Fruit fly (Drosophila melanogaster): Measurements from ENCODE around the gene CG7377.
A peak's percentile ranks its signal among the peaks of the same experiment; 100 is the strongest.

Gene CG7377

DNA sequence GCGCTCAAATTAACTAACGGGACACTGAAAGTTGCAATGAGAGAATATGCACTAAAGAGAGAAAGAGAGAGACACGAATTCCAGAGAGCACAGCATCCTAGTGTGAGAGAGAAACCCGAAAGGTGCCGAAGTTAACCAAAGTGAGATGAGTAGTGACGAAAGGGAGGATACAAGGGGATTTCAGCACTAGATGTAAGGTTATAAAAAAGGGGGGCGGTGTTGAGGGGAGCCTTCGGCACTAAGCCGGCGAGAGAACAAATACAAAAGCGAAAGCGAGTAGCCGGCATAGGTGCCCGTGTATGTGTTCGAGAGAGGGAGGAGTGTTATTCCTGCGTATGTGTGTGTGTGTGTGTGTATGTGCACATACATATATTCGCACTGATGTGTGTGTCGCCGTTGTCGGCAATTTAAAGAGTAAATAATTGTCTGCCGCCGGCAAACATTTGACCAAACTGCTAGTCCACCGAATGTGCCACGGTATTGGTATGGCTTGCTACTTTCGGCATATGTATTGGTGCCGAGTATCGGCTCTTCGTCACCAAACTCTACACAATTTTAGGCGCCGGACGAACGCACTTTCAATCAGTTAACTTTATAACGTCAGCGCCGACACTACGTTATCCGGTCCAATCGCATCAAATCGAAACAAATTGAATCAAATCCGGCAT is 7.2 kb downstream of the CG7377 start, which contains the start of gene CG7368:
CG7368 (plus strand) TSS at position 618 of the 668 bp plus-strand sequence.
- no peak for TF ChIP-seq CG7045 (GFP tag; optimal IDR thresholded peaks at IDR 0.05)
- no peak for TF ChIP-seq CG7101 (tag; optimal IDR thresholded peaks at IDR 0.05)
- no peak for TF ChIP-seq cic (GFP tag; optimal IDR thresholded peaks at IDR 0.05)
- TF ChIP-seq Mnt (GFP tag; optimal IDR thresholded peaks at IDR 0.05) = no peak
- TF ChIP-seq cnc (optimal IDR thresholded peaks at IDR 0.05) = no peak
- no peak for TF ChIP-seq CG14711 (tag; optimal IDR thresholded peaks at IDR 0.05)
- TF ChIP-seq CG5204 (GFP tag; optimal IDR thresholded peaks at IDR 0.05) = no peak
- no peak for TF ChIP-seq Clk (GFP tag; optimal IDR thresholded peaks at IDR 0.05)
- no peak for TF ChIP-seq toe (GFP tag; optimal IDR thresholded peaks at IDR 0.05)
- TF ChIP-seq CG11617 (GFP tag; optimal IDR thresholded peaks at IDR 0.05) = no peak
- no peak for TF ChIP-seq bab1 (GFP tag; optimal IDR thresholded peaks at IDR 0.05)
- TF ChIP-seq CG33017 (tag; optimal IDR thresholded peaks at IDR 0.05) = no peak
- no peak for TF ChIP-seq kay (GFP tag; ENCODE audit: borderline replicate concordance)
- no peak for TF ChIP-seq Hr96 (GFP tag; optimal IDR thresholded peaks at IDR 0.05)
- no peak for TF ChIP-seq CG12768 (GFP tag; optimal IDR thresholded peaks at IDR 0.05)
- no peak for TF ChIP-seq pad (GFP tag; optimal IDR thresholded peaks at IDR 0.05)
- TF ChIP-seq tj (GFP tag; optimal IDR thresholded peaks at IDR 0.05) = no peak

DNA sequence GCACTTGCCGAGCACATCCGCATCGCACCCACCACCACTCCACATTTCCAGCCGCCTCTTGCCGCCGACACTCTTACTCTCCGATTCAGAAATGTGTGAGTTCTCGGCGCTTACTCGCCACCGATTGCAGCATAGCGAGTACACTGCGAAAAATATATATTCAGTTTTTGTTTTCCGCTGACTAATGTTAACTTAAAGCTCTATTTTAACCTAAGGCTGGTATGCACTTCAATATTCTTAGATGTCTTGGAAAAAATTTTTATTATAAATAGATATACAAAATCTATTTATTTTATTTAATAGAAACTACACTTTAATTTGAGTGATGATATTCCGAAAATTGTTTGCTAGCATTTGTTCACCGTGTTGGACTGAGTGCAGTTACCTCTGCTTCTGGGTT is 9.8 kb downstream of the CG7377 start:
- TF ChIP-seq tj (GFP tag; optimal IDR thresholded peaks at IDR 0.05) = peak; percentile 5
- no peak for TF ChIP-seq Crg-1 (GFP tag; optimal IDR thresholded peaks at IDR 0.05)
- no peak for TF ChIP-seq cic (GFP tag; optimal IDR thresholded peaks at IDR 0.05)
- no peak for TF ChIP-seq cnc (optimal IDR thresholded peaks at IDR 0.05)
- no peak for TF ChIP-seq kay (GFP tag; ENCODE audit: borderline replicate concordance)
- TF ChIP-seq ovo (GFP tag; optimal IDR thresholded peaks at IDR 0.05) = no peak
- peak; percentile 14 for TF ChIP-seq CG5204 (GFP tag; optimal IDR thresholded peaks at IDR 0.05)
- no peak for TF ChIP-seq Clk (GFP tag; optimal IDR thresholded peaks at IDR 0.05)
- TF ChIP-seq CG12768 (GFP tag; optimal IDR thresholded peaks at IDR 0.05) = no peak
- TF ChIP-seq CG7045 (GFP tag; optimal IDR thresholded peaks at IDR 0.05) = peak; percentile 64
- TF ChIP-seq CG7101 (tag; optimal IDR thresholded peaks at IDR 0.05) = peak; percentile 0
- peak; percentile 48 for TF ChIP-seq CG33017 (tag; optimal IDR thresholded peaks at IDR 0.05)
- no peak for TF ChIP-seq bab1 (GFP tag; optimal IDR thresholded peaks at IDR 0.05)
- no peak for TF ChIP-seq pad (GFP tag; optimal IDR thresholded peaks at IDR 0.05)
- no peak for TF ChIP-seq Hr96 (GFP tag; optimal IDR thresholded peaks at IDR 0.05)
- TF ChIP-seq Mnt (GFP tag; optimal IDR thresholded peaks at IDR 0.05) = no peak
- peak; percentile 33 for TF ChIP-seq CG11617 (GFP tag; optimal IDR thresholded peaks at IDR 0.05)
- no peak for TF ChIP-seq CG1620 (GFP tag; optimal IDR thresholded peaks at IDR 0.05)

DNA sequence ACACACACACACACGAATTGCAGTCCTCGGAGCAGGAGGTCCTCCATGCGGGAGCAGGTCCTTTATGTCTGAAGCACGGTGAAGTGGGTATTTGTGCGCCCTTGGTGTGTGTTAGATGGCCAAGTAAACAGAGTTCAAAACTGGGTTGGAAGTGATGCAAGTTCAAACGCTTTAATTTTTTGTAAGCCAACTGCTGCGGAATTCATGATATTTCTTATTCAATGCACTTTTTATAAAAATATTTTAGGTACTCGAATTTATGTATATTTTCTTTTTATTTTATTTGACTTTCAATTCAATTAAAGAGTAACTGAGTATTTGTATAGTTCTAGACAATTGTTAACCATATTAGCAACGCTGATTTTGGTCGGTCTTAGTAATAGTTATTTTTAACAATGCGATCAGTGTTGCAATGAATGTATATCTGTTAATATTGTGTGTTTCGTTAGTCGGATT is 10.5 kb downstream of the CG7377 start, which contains the start of the genes CG14137 and CG46394:
CG14137 (minus strand) TSS at position 101 of the 456 bp plus-strand sequence.
CG46394 (plus strand) TSS at position 406 of the 456 bp plus-strand sequence.
- no peak for TF ChIP-seq CG14711 (tag; optimal IDR thresholded peaks at IDR 0.05)
- no peak for TF ChIP-seq tj (GFP tag; optimal IDR thresholded peaks at IDR 0.05)
- no peak for TF ChIP-seq CG7045 (GFP tag; optimal IDR thresholded peaks at IDR 0.05)
- no peak for TF ChIP-seq CG7101 (tag; optimal IDR thresholded peaks at IDR 0.05)
- TF ChIP-seq kay (GFP tag; ENCODE audit: borderline replicate concordance) = no peak
- no peak for TF ChIP-seq bab1 (GFP tag; optimal IDR thresholded peaks at IDR 0.05)
- no peak for TF ChIP-seq ovo (GFP tag; optimal IDR thresholded peaks at IDR 0.05)
- no peak for TF ChIP-seq CG12768 (GFP tag; optimal IDR thresholded peaks at IDR 0.05)
- no peak for TF ChIP-seq pad (GFP tag; optimal IDR thresholded peaks at IDR 0.05)
- TF ChIP-seq Crg-1 (GFP tag; optimal IDR thresholded peaks at IDR 0.05) = no peak

- TF ChIP-seq bab1 (GFP tag; optimal IDR thresholded peaks at IDR 0.05) (no peak), CG7101 (tag; optimal IDR thresholded peaks at IDR 0.05) (no peak), Mnt (GFP tag; optimal IDR thresholded peaks at IDR 0.05) (peak; percentile 6), CG1620 (GFP tag; optimal IDR thresholded peaks at IDR 0.05) (no peak), CG11617 (GFP tag; optimal IDR thresholded peaks at IDR 0.05) (no peak)
Measured at dm6 chr3L:11601133-11601532, 11.6 kb downstream of the CG7377 start.

dm6 chr3L:11602040-11602439 is 12.5 kb downstream of the CG7377 start:
- TF ChIP-seq CG7101 (tag; optimal IDR thresholded peaks at IDR 0.05) (no peak), CG5204 (GFP tag; optimal IDR thresholded peaks at IDR 0.05) (no peak), Hr96 (GFP tag; optimal IDR thresholded peaks at IDR 0.05) (no peak), cnc (optimal IDR thresholded peaks at IDR 0.05) (no peak), Clk (GFP tag; optimal IDR thresholded peaks at IDR 0.05) (no peak), ovo (GFP tag; optimal IDR thresholded peaks at IDR 0.05) (no peak), pad (GFP tag; optimal IDR thresholded peaks at IDR 0.05) (no peak), cic (GFP tag; optimal IDR thresholded peaks at IDR 0.05) (no peak), toe (GFP tag; optimal IDR thresholded peaks at IDR 0.05) (no peak), CG7045 (GFP tag; optimal IDR thresholded peaks at IDR 0.05) (no peak), tj (GFP tag; optimal IDR thresholded peaks at IDR 0.05) (no peak), kay (GFP tag; ENCODE audit: borderline replicate concordance) (no peak), CG14711 (tag; optimal IDR thresholded peaks at IDR 0.05) (no peak), bab1 (GFP tag; optimal IDR thresholded peaks at IDR 0.05) (no peak), Crg-1 (GFP tag; optimal IDR thresholded peaks at IDR 0.05) (no peak), CG11617 (GFP tag; optimal IDR thresholded peaks at IDR 0.05) (no peak), CG1620 (GFP tag; optimal IDR thresholded peaks at IDR 0.05) (no peak), CG12768 (GFP tag; optimal IDR thresholded peaks at IDR 0.05) (no peak), CG33017 (tag; optimal IDR thresholded peaks at IDR 0.05) (no peak)

DNA sequence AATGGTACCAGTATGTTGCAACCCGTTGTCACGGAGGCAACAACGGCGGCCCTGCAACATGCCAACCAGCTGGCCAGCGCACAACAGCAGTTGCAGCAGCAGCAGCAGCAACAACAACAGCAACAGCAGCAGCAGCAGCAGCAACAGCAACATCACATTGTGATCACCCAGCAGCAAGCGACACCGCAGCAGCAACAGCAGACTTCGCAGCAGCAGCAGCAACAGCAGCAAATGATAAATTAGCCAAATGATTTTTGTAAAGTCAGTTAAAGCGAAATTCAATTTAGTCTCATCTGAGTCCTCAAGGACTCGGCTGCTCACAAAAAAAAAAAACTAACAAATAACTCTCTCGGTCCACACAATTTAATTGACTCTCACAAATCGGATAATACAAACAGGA is 14.7 kb downstream of the CG7377 start:
- TF ChIP-seq cic (GFP tag; optimal IDR thresholded peaks at IDR 0.05) = no peak
- no peak for TF ChIP-seq Crg-1 (GFP tag; optimal IDR thresholded peaks at IDR 0.05)
- TF ChIP-seq Hr96 (GFP tag; optimal IDR thresholded peaks at IDR 0.05) = no peak
- TF ChIP-seq toe (GFP tag; optimal IDR thresholded peaks at IDR 0.05) = no peak
- TF ChIP-seq CG1620 (GFP tag; optimal IDR thresholded peaks at IDR 0.05) = no peak
- no peak for TF ChIP-seq bab1 (GFP tag; optimal IDR thresholded peaks at IDR 0.05)
- TF ChIP-seq tj (GFP tag; optimal IDR thresholded peaks at IDR 0.05) = no peak
- TF ChIP-seq CG14711 (tag; optimal IDR thresholded peaks at IDR 0.05) = no peak
- TF ChIP-seq CG7101 (tag; optimal IDR thresholded peaks at IDR 0.05) = no peak
- no peak for TF ChIP-seq ovo (GFP tag; optimal IDR thresholded peaks at IDR 0.05)
- TF ChIP-seq kay (GFP tag; ENCODE audit: borderline replicate concordance) = no peak
- no peak for TF ChIP-seq pad (GFP tag; optimal IDR thresholded peaks at IDR 0.05)
- TF ChIP-seq CG12768 (GFP tag; optimal IDR thresholded peaks at IDR 0.05) = no peak

Measured in whole organism, adult.